Fruit fly (Drosophila melanogaster) whole organism, pupa: ENCODE results near the gene CG34305.

Source experiments
- Pif1A ChIP-seq: fragments of 200-800 bp; sonication (Bioruptor generic); optimal IDR thresholded peaks from 3 replicates; lab custom pipeline; 2016; ENCODE audit warnings: missing biosample characterization, missing genetic modification characterization
- fd96Ca ChIP-seq: fragments of 200-800 bp; sonication (Bioruptor generic); IDR thresholded peaks from 3 replicates; pipeline ENCODE4 v1.3.6; 2022; ENCODE audit warnings: missing biosample characterization, missing genetic modification characterization

dm6 chr3R:4233018-4233385, 9.9 kb downstream of the CG34305 start, which contains the start of gene abs:
- TF ChIP-seq fd96Ca (GFP tag; lab: Robert Waterston, UW) (no peak), Pif1A (no peak)
